Fruit fly (Drosophila melanogaster) whole organism, wandering third instar larva: ENCODE results near the gene Lk.

Experiments
- Dfd ChIP-seq: fragments of >200 bp; optimal IDR thresholded peaks from 2 replicates; lab custom pipeline; 2017; ENCODE audit warnings: missing biosample characterization, missing genetic modification characterization
- OdsH ChIP-seq: fragments of 200-800 bp; sonication (Bioruptor generic); optimal IDR thresholded peaks from 2 replicates; lab custom pipeline; 2016; ENCODE audit warnings: missing biosample characterization, mild to moderate bottlenecking, missing genetic modification characterization
- Sp1 ChIP-seq: fragments of 200-800 bp; sonication (Bioruptor generic); optimal IDR thresholded peaks from 3 replicates; lab custom pipeline; 2019; ENCODE audit warnings: missing biosample characterization, mild to moderate bottlenecking, missing genetic modification characterization, moderate library complexity
- Vsx2 ChIP-seq: fragments of 200-300, 225-300 bp; sonication (Bioruptor generic); optimal IDR thresholded peaks from 2 replicates; lab custom pipeline; 2018; ENCODE audit warnings: missing biosample characterization, missing genetic modification characterization; ENCODE audit not compliant: partially characterized antibody
- brk ChIP-seq: fragments of 200-800 bp; sonication (Bioruptor generic); optimal IDR thresholded peaks from 2 replicates; lab custom pipeline; 2016; ENCODE audit warnings: missing biosample characterization, mild to moderate bottlenecking, missing genetic modification characterization
- foxo ChIP-seq, 2 experiments: fragments of 200-800 bp; sonication (Bioruptor generic); optimal IDR thresholded peaks; 2 replicates in 1 of 2; 3 replicates in 1 of 2; lab custom pipeline; 2016 to 2017; ENCODE audit warnings: missing biosample characterization in 2 of 2, missing genetic modification characterization in 2 of 2
- fru ChIP-seq: fragments of 200-800 bp; sonication (Bioruptor generic); optimal IDR thresholded peaks from 3 replicates; lab custom pipeline; 2016; ENCODE audit warnings: missing biosample characterization, mild to moderate bottlenecking, missing genetic modification characterization
- psq ChIP-seq: fragments of 200-800 bp; sonication (Bioruptor generic); optimal IDR thresholded peaks from 3 replicates; lab custom pipeline; 2017; ENCODE audit warnings: missing biosample characterization, mild to moderate bottlenecking, missing genetic modification characterization, moderate library complexity
- usp ChIP-seq: fragments of >200 bp; optimal IDR thresholded peaks from 2 replicates; lab custom pipeline; 2017; ENCODE audit warnings: missing biosample characterization, missing genetic modification characterization
- woc ChIP-seq: sonication (Bioruptor generic); optimal IDR thresholded peaks from 2 replicates; lab custom pipeline; 2016; ENCODE audit warnings: missing biosample characterization, mild to moderate bottlenecking, missing genetic modification characterization

- TF ChIP-seq fru (GFP tag; lab: Kevin White, UChicago) (no peak), woc (GFP tag; lab: Kevin White, UChicago) (no peak), Vsx2 (GFP tag; lab: Kevin White, UChicago) (no peak), Dfd (GFP tag; lab: Kevin White, UChicago) (no peak), usp (GFP tag; lab: Kevin White, UChicago) (no peak), psq (no peak), foxo (GFP tag; optimal IDR thresholded peaks at IDR 0.05; lab: Kevin White, UChicago) (no peak), OdsH (GFP tag; lab: Kevin White, UChicago) (no peak), brk (GFP tag; lab: Kevin White, UChicago) (no peak), Sp1 (GFP tag; lab: Kevin White, UChicago) (no peak)
Observed at dm6 chr3L:14522483-14523362, 37.8 kb downstream of the Lk start.
